Worm (Caenorhabditis elegans) whole organism, young adult: ENCODE measurements around the gene C26B9.6.

Experiments used
- ama-1 ChIP-seq, 3 experiments: fragments of 150-350 bp in 1 of 3; sonication (generic microtip) in 2 of 3; optimal IDR thresholded peaks; 2 replicates each; lab custom pipeline; 2014 to 2018; ENCODE audit warnings: missing biosample characterization in 2 of 3, missing genetic modification characterization in 2 of 3, missing genetic modification reagents in 2 of 3
- gei-17 ChIP-seq: fragments of 200-800 bp; sonication (Bioruptor generic); optimal IDR thresholded peaks from 2 replicates; lab custom pipeline; 2018; ENCODE audit warnings: mild to moderate bottlenecking, missing genetic modification characterization, missing compliant biosample characterization
- let-526 ChIP-seq: fragments of 200-800 bp; sonication (Bioruptor generic); IDR thresholded peaks from 2 replicates; pipeline ENCODE4 v1.3.6; 2022; ENCODE audit warnings: missing genetic modification reagents, missing genetic modification characterization, missing compliant biosample characterization
- lin-35 ChIP-seq, 3 experiments: fragments of 150-350 bp in 2 of 3; sonication (generic microtip) in 1 of 3; optimal IDR thresholded peaks; 2 replicates each; lab custom pipeline; 2014 to 2018; ENCODE audit warnings: missing biosample characterization in 3 of 3, missing genetic modification characterization in 3 of 3, missing genetic modification reagents in 3 of 3
- nfya-1 ChIP-seq: sonication (generic microtip); optimal IDR thresholded peaks from 2 replicates; lab custom pipeline; 2017; ENCODE audit warnings: antibody characterized with exemption, missing compliant biosample characterization, missing genetic modification characterization, borderline replicate concordance; ENCODE audit not compliant: insufficient read depth
- nfya-2 ChIP-seq: fragments of 200-800 bp; sonication (Bioruptor generic); IDR thresholded peaks from 2 replicates; pipeline ENCODE4 v1.3.6; 2022; ENCODE audit warnings: missing genetic modification reagents, missing genetic modification characterization, missing compliant biosample characterization
- pha-4 ChIP-seq: fragments of 150-350 bp; sonication (generic microtip); optimal IDR thresholded peaks from 2 replicates; lab custom pipeline; 2014; ENCODE audit warnings: missing biosample characterization, missing genetic modification reagents, missing genetic modification characterization
- snpc-4 ChIP-seq, 5 experiments: fragments of 150-350 bp in 1 of 5; sonication (generic microtip) in 4 of 5; optimal IDR thresholded peaks; 2 replicates each; lab custom pipeline; 2014 to 2018; ENCODE audit warnings: missing genetic modification characterization in 5 of 5, missing biosample characterization in 3 of 5, antibody characterized with exemption in 2 of 5, mild to moderate bottlenecking in 2 of 5, missing compliant biosample characterization in 2 of 5, missing genotype in 2 of 5, moderate library complexity in 2 of 5, missing genetic modification reagents in 1 of 5
- tbp1 ChIP-seq: fragments of 200-800 bp; sonication (Bioruptor generic); optimal IDR thresholded peaks from 2 replicates; lab custom pipeline; 2018; ENCODE audit warnings: mild to moderate bottlenecking, missing genetic modification characterization, missing compliant biosample characterization
- tlf-1 ChIP-seq: fragments of 200-800 bp; sonication (Bioruptor generic); optimal IDR thresholded peaks from 2 replicates; lab custom pipeline; 2018; ENCODE audit warnings: mild to moderate bottlenecking, missing genetic modification characterization, missing compliant biosample characterization

- TF ChIP-seq pha-4 (tag; lab: Kevin White, UChicago), result no peak
- no peak for TF ChIP-seq nfya-2 (GFP tag; lab: Robert Waterston, UW)
- no peak for TF ChIP-seq ama-1 (optimal IDR thresholded peaks at IDR 0.05; lab: Kevin White, UChicago)
- TF ChIP-seq ama-1 (GFP tag; optimal IDR thresholded peaks at IDR 0.05; lab: Kevin White, UChicago), result no peak
- no peak for TF ChIP-seq lin-35 (GFP tag; optimal IDR thresholded peaks at IDR 0.05; lab: Kevin White, UChicago)
- no peak for TF ChIP-seq let-526 (GFP tag; lab: Robert Waterston, UW)
- TF ChIP-seq snpc-4 (GFP tag; optimal IDR thresholded peaks at IDR 0.05; lab: Kevin White, UChicago), result no peak
- no peak for TF ChIP-seq snpc-4 (tag; optimal IDR thresholded peaks at IDR 0.05; lab: Kevin White, UChicago)
- no peak for TF ChIP-seq gei-17 (GFP tag; lab: Kevin White, UChicago)
- TF ChIP-seq tbp1 (GFP tag; lab: Kevin White, UChicago), result no peak
- TF ChIP-seq tlf-1 (GFP tag; lab: Kevin White, UChicago), result no peak
- no peak for TF ChIP-seq nfya-1 (tag; lab: Kevin White, UChicago)
These were observed 4.6 kb upstream of the C26B9.6 start, which contains the start of gene C26B9.2 for ce11 chrX:5339889-5340288.
